Fruit fly (Drosophila melanogaster): ENCODE data around the gene SC35.

- no peak for TF ChIP-seq Myc (optimal IDR thresholded peaks at IDR 0.05)
- no peak for TF ChIP-seq psq (optimal IDR thresholded peaks at IDR 0.05)
- no peak for TF ChIP-seq h (optimal IDR thresholded peaks at IDR 0.05)
- no peak for TF ChIP-seq Sin3A (optimal IDR thresholded peaks at IDR 0.05)
These were observed 13.3 kb downstream of the SC35 start for dm6 chr2L:12421188-12421587.

All from Kc167 (cell line).